Fruit fly (Drosophila melanogaster): Measurements from ENCODE around the gene CG33985.

Gene CG33985

DNA sequence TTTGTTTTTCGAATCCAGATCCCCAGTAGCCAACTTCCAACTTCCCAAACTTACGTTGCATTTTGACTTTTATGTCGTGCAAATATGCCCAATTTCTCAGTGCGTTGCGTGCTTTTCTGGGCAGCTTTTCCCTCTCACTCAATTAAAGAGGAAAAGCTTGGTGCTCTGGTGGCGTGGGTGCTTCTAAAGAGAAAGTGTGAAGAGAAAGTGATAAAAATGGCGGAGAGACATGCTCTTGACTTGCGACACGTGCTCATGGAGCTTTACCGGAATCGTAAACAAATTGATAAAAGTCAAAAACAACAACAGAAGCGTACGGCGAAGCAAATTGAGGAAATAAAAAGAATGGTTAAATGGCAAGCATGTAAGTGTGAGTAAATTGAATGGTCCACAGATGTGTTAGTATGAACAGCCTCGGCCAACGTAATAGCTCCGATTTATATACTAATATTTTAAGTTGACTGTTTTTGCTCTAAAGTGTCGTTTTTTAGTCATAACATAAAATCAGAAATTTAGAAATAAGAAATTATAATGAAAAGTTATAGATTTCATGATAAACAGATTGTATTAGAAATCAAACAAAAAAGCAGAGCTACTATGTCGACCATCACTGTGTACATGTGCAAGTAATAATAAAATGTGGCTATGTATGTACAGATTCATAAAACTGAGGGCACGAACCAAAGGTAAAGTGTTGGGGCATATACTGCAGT lies 32.6 kb downstream of the CG33985 start (continued):
- no peak for TF ChIP-seq sens-2 (GFP tag; IDR thresholded peaks at IDR 0.05)
- TF ChIP-seq unc-4 (GFP tag; IDR thresholded peaks at IDR 0.05; ENCODE audit: partially characterized antibody): no peak
- no peak for TF ChIP-seq HLHmδ (GFP tag; optimal IDR thresholded peaks at IDR 0.05)
- TF ChIP-seq CG16779 (GFP tag; IDR thresholded peaks at IDR 0.05): no peak
- TF ChIP-seq CG30431 (GFP tag; optimal IDR thresholded peaks at IDR 0.05): no peak
- TF ChIP-seq Xbp1 (GFP tag; optimal IDR thresholded peaks at IDR 0.05): no peak
- no peak for TF ChIP-seq dimm (GFP tag; IDR thresholded peaks at IDR 0.05)
- no peak for TF ChIP-seq z (GFP tag; IDR thresholded peaks at IDR 0.05)
- TF ChIP-seq p53 (GFP tag; optimal IDR thresholded peaks at IDR 0.05): no peak
- TF ChIP-seq crc (GFP tag; optimal IDR thresholded peaks at IDR 0.05): no peak
- no peak for TF ChIP-seq ewg (GFP tag; optimal IDR thresholded peaks at IDR 0.05)
- TF ChIP-seq E2f2 (GFP tag; IDR thresholded peaks at IDR 0.05): no peak
- no peak for TF ChIP-seq Tbp (GFP tag; optimal IDR thresholded peaks at IDR 0.05)
- peak; percentile 21; the same call in 1 of the 2 replicates for TF ChIP-seq CG13287 (GFP tag; IDR thresholded peaks at IDR 0.05; ENCODE audit: partially characterized antibody)
- no peak for TF ChIP-seq scrt (GFP tag; optimal IDR thresholded peaks at IDR 0.05)
- no peak for TF ChIP-seq CG11695 (GFP tag; IDR thresholded peaks at IDR 0.05)
- TF ChIP-seq kah (GFP tag; optimal IDR thresholded peaks at IDR 0.05): peak; percentile 3
- TF ChIP-seq pfk (GFP tag; optimal IDR thresholded peaks at IDR 0.05): no peak
- TF ChIP-seq CG14710 (tag; optimal IDR thresholded peaks at IDR 0.05): no peak
- no peak for TF ChIP-seq Doc3 (GFP tag; IDR thresholded peaks at IDR 0.05; ENCODE audit: partially characterized antibody)
- no peak for TF ChIP-seq dpn (GFP tag; optimal IDR thresholded peaks at IDR 0.05)
- TF ChIP-seq tll (GFP tag; optimal IDR thresholded peaks at IDR 0.05): no peak
- no peak for TF ChIP-seq Vsx1 (GFP tag; optimal IDR thresholded peaks at IDR 0.05)
- TF ChIP-seq Fer1 (GFP tag; optimal IDR thresholded peaks at IDR 0.05): peak; percentile 28
- no peak for TF ChIP-seq CG17186 (GFP tag; optimal IDR thresholded peaks at IDR 0.05)
- no peak for TF ChIP-seq HLH4C (GFP tag; IDR thresholded peaks at IDR 0.05; ENCODE audit: partially characterized antibody)
- no peak for TF ChIP-seq CG15514 (GFP tag; optimal IDR thresholded peaks at IDR 0.05)
- no peak for TF ChIP-seq Nf-YB (GFP tag; optimal IDR thresholded peaks at IDR 0.05)
- no peak for TF ChIP-seq tio (GFP tag; optimal IDR thresholded peaks at IDR 0.05)
- no peak for TF ChIP-seq CG11093 (GFP tag; IDR thresholded peaks at IDR 0.05)
- no peak for TF ChIP-seq Dll (GFP tag; IDR thresholded peaks at IDR 0.05; ENCODE audit: partially characterized antibody)
- TF ChIP-seq Taf1 (GFP tag; IDR thresholded peaks at IDR 0.05): no peak
- no peak for TF ChIP-seq CG43689 (GFP tag; IDR thresholded peaks at IDR 0.05)
- TF ChIP-seq CG6765 (GFP tag; optimal IDR thresholded peaks at IDR 0.05): no peak
- 0 out of 2 replicates have a peak, but pooled peaks have one; percentile 37 for TF ChIP-seq ap (GFP tag; IDR thresholded peaks at IDR 0.05)
- TF ChIP-seq lab (GFP tag; optimal IDR thresholded peaks at IDR 0.05): peak; percentile 35
- TF ChIP-seq slou (GFP tag; optimal IDR thresholded peaks at IDR 0.05): no peak
- no peak for TF ChIP-seq bowl (GFP tag; IDR thresholded peaks at IDR 0.05)
- no peak for TF ChIP-seq CG9876 (GFP tag; optimal IDR thresholded peaks at IDR 0.05)
- TF ChIP-seq sc (optimal IDR thresholded peaks at IDR 0.05): no peak
- TF ChIP-seq sc (GFP tag; optimal IDR thresholded peaks at IDR 0.05): no peak
- no peak for TF ChIP-seq vfl (GFP tag; optimal IDR thresholded peaks at IDR 0.05)
- peak; percentile 16 for TF ChIP-seq CG6654 (GFP tag; optimal IDR thresholded peaks at IDR 0.05)
- no peak for TF ChIP-seq CG14667 (GFP tag; IDR thresholded peaks at IDR 0.05)
- no peak for TF ChIP-seq emc (GFP tag; optimal IDR thresholded peaks at IDR 0.05)
- TF ChIP-seq da (GFP tag; optimal IDR thresholded peaks at IDR 0.05): no peak
- no peak for TF ChIP-seq CG17568 (GFP tag; optimal IDR thresholded peaks at IDR 0.05)
- TF ChIP-seq C15 (GFP tag; IDR thresholded peaks at IDR 0.05): no peak
- peak; percentile 75 to 85 for TF ChIP-seq Trl (optimal IDR thresholded peaks at IDR 0.05)
- TF ChIP-seq Trl (GFP tag; optimal IDR thresholded peaks at IDR 0.05): no peak

Data from whole organism, embryonic.